Fruit fly (Drosophila melanogaster) whole organism, wandering third instar larva: ENCODE measurements around the gene dsx-c73A.

Source experiments
- fru ChIP-seq: fragments of 200-800 bp; sonication (Bioruptor generic); optimal IDR thresholded peaks from 3 replicates; lab custom pipeline; 2016; ENCODE audit warnings: missing biosample characterization, mild to moderate bottlenecking, missing genetic modification characterization
- h ChIP-seq: fragments of 200-800 bp; sonication (Bioruptor generic); optimal IDR thresholded peaks from 3 replicates; lab custom pipeline; 2016; ENCODE audit warnings: missing biosample characterization, mild to moderate bottlenecking, missing genetic modification characterization
- sv ChIP-seq: fragments of 200-800 bp; sonication (Bioruptor generic); optimal IDR thresholded peaks from 3 replicates; lab custom pipeline; 2016; ENCODE audit warnings: missing biosample characterization, missing genetic modification characterization

- TF ChIP-seq fru (GFP tag; lab: Kevin White, UChicago) (no peak), sv (no peak), h (GFP tag; lab: Kevin White, UChicago) (no peak)
Measured at dm6 chr3L:16390793-16391192, 61.0 kb downstream of the dsx-c73A start.
